Fruit fly (Drosophila melanogaster) ovary, adult (tissue): ENCODE data around the gene CG2321.

Source experiments
- CG17801 ChIP-seq: fragments of 200-800 bp; optimal IDR thresholded peaks from 2 replicates; lab custom pipeline; 2019; ENCODE audit warnings: missing biosample characterization, mild to moderate bottlenecking, missing genetic modification characterization, moderate library complexity; ENCODE audit not compliant: partially characterized antibody

The CG2321 gene

DNA sequence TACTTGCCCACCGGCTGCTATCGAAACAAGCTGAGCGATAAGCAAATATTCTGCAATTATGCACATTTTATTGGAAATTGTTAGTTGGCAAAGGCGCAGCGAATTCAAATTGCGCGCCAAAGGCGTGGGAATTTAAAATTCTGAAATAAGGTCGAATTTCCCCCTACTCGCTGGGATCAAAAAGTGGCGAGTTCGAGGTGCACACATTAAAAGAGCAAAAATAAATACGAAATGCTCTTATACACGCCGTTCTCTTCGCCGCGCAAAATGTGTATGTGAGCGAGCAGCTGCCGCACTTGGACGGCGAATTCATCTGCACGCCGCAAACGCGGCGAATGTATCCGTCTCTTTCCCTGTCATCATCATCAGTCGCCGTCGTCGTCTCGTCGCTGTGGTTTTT lies 31.9 kb downstream of the CG2321 start:
- no peak for TF ChIP-seq CG17801 (GFP tag; lab: Kevin White, UChicago)

DNA sequence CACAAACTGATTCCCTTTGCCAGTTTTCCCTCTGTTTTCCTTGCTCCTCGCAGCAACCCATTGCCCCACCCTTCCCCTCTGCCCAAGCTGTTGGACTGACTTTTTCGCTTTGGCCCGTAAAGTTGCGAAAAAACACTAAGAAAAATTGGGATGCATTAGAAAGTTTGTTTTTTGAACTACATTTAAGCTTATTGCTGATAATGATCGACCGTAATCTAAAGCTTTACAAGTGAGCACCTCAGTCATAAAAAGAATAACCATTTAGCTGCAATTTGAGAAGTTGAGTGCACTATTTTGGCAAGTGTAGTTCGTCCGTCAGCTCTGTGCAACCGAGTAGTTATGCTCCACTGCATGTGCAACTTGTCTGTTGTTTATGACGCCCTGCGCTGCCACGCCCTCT lies 38.7 kb downstream of the CG2321 start:
- no peak for TF ChIP-seq CG17801 (GFP tag; lab: Kevin White, UChicago)
